Worm (Caenorhabditis elegans) whole organism, early embryonic: ENCODE results near the gene srg-32.

Experiments
- B0310.2 ChIP-seq: sonication (generic microtip); optimal IDR thresholded peaks from 2 replicates; lab custom pipeline; 2016; ENCODE audit warnings: mild to moderate bottlenecking, missing genetic modification characterization, missing compliant biosample characterization
- F13C5.2 ChIP-seq: sonication (generic microtip); optimal IDR thresholded peaks from 2 replicates; lab custom pipeline; 2017; ENCODE audit warnings: mild to moderate bottlenecking, missing genetic modification characterization, inconsistent platforms, missing compliant biosample characterization
- aly-1 ChIP-seq: sonication (generic microtip); optimal IDR thresholded peaks from 2 replicates; lab custom pipeline; 2016; ENCODE audit warnings: missing genetic modification characterization, missing compliant biosample characterization
- ama-1 ChIP-seq: fragments of 150-350 bp; optimal IDR thresholded peaks from 2 replicates; lab custom pipeline; 2014
- ceh-13 ChIP-seq: fragments of 200-800 bp; sonication (Bioruptor generic); optimal IDR thresholded peaks from 2 replicates; lab custom pipeline; 2018; ENCODE audit warnings: mild to moderate bottlenecking, missing genetic modification characterization, missing compliant biosample characterization
- ceh-36 ChIP-seq: sonication (generic microtip); optimal IDR thresholded peaks from 2 replicates; lab custom pipeline; 2016; ENCODE audit warnings: missing genetic modification characterization, inconsistent platforms, missing compliant biosample characterization
- ets-7 ChIP-seq: sonication (generic microtip); optimal IDR thresholded peaks from 2 replicates; lab custom pipeline; 2016; ENCODE audit warnings: missing genotype, missing genetic modification characterization, missing compliant biosample characterization
- flt-1 ChIP-seq: fragments of 200-800 bp; sonication (Bioruptor generic); IDR thresholded peaks from 2 replicates; pipeline ENCODE4 v1.3.6; 2022; ENCODE audit warnings: missing genetic modification characterization, missing compliant biosample characterization
- hmbx-1 ChIP-seq: sonication (generic microtip); optimal IDR thresholded peaks from 2 replicates; lab custom pipeline; 2016; ENCODE audit warnings: mild to moderate bottlenecking, missing genetic modification characterization, missing compliant biosample characterization
- hmg-4 ChIP-seq: fragments of 200-800 bp; sonication (Bioruptor generic); optimal IDR thresholded peaks from 2 replicates; lab custom pipeline; 2018; ENCODE audit warnings: mild to moderate bottlenecking, missing genetic modification characterization, missing compliant biosample characterization
- hnd-1 ChIP-seq: sonication (generic microtip); optimal IDR thresholded peaks from 2 replicates; lab custom pipeline; 2016; ENCODE audit warnings: missing genetic modification characterization, missing compliant biosample characterization
- pes-1 ChIP-seq: fragments of 200-800 bp; sonication (Bioruptor generic); IDR thresholded peaks from 2 replicates; pipeline ENCODE4 v1.3.6; 2022; ENCODE audit warnings: missing genetic modification reagents, missing genetic modification characterization, missing compliant biosample characterization
- scrt-1 ChIP-seq: fragments of 200-800 bp; sonication (Bioruptor generic); IDR thresholded peaks from 2 replicates; pipeline ENCODE4 v1.3.6; 2022; ENCODE audit warnings: missing genetic modification characterization, missing compliant biosample characterization
- sea-1 ChIP-seq: fragments of 200-800 bp; sonication (Bioruptor generic); conservative IDR thresholded peaks from 2 replicates; pipeline ENCODE4 v1.3.6; 2022; ENCODE audit warnings: missing genetic modification characterization, missing compliant biosample characterization
- tbx-11 ChIP-seq: fragments of 200-800 bp; sonication (Bioruptor generic); IDR thresholded peaks from 2 replicates; pipeline ENCODE4 v1.3.6; 2022; ENCODE audit warnings: missing genetic modification characterization, missing compliant biosample characterization
- tbx-37 ChIP-seq: fragments of 200-800 bp; sonication (Bioruptor generic); conservative IDR thresholded peaks from 2 replicates; pipeline ENCODE4 v1.3.6; 2022; ENCODE audit warnings: missing genetic modification reagents, missing genetic modification characterization, missing compliant biosample characterization
- tra-4 ChIP-seq: sonication (generic microtip); optimal IDR thresholded peaks from 2 replicates; lab custom pipeline; 2017; ENCODE audit warnings: missing genetic modification characterization, missing compliant biosample characterization

The srg-32 gene

DNA sequence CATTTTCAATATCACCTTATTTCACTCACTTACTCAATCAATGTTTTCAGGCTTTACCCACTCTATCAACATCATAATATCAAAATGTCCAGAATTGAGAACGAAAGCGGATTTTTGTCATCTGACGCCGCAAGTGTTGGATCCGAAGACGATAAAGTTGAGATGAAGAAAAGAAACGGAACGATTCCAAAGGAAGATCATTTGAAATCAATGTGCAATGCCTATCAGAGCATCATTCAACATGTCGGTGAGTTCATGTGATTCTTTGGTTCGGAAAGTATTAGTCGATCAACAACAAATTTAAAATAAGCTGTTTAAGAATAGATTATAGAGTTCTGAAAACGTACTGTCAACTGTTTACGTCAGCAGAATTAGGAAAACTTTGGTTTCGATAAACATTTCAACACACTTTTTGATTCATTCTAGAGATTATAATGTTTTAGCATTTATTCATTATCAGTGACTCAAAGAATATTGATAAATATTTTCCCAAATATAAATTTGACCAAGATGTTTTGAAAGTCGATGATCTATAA is 23.7 kb downstream of the srg-32 start, which contains the start of gene cat-4:
Gene cat-4, plus strand, starts transcription at position 51 of the 536 bp plus-strand sequence.
- TF ChIP-seq B0310.2 (tag; lab: Kevin White, UChicago): no peak
- no peak for TF ChIP-seq ceh-36 (tag; lab: Kevin White, UChicago)
- no peak for TF ChIP-seq ets-7 (tag; lab: Kevin White, UChicago)
- no peak for TF ChIP-seq flt-1 (GFP tag; lab: Robert Waterston, UW)
- TF ChIP-seq pes-1: no peak
- no peak for TF ChIP-seq tbx-37 (GFP tag; lab: Robert Waterston, UW)
- no peak for TF ChIP-seq ama-1 (lab: Kevin White, UChicago)
- no peak for TF ChIP-seq hmbx-1 (tag; lab: Kevin White, UChicago)

DNA sequence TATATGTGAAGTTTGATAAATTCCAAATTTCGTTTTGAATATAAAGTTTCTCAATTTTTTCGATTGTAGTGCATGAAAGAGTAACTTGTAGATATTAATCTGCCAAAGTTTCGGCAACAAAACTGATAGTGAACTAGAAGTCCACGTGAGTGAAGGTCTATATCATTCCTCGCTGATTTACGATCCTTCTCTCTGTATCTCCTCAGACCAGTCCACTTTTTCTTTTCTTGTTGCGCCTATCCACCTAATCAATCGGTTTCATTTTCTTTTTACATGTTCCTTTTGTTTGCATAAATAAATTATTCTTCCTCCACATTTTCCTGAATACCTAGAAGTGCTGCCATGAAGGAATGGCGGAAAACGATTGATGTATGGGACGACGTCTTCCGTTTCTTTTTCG is 24.5 kb downstream of the srg-32 start:
- no peak for TF ChIP-seq ama-1 (lab: Kevin White, UChicago)
- no peak for TF ChIP-seq sea-1
- no peak for TF ChIP-seq ceh-13 (GFP tag; lab: Kevin White, UChicago)
- TF ChIP-seq B0310.2 (tag; lab: Kevin White, UChicago): no peak

DNA sequence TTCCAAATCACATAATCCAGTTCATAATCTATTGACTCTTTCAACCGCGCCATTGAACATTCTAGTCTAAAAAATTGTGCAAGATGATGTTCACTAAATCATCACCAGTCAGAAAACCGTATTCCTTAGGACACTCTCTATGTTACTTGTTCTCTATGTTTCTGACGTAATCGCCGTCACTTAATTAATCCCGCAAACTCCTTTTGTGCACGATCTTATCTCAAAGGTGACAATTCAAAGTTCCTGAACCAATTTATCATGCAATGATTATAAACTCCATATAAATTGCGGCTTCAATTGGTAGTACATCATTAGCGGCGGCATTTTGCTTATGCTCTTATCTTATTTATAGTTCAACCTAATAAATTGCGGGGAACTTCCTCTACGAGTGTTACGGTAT is 25.8 kb downstream of the srg-32 start:
- TF ChIP-seq hmbx-1 (tag; lab: Kevin White, UChicago): no peak
- no peak for TF ChIP-seq tra-4 (tag; lab: Kevin White, UChicago)
- TF ChIP-seq pes-1: no peak
- TF ChIP-seq hnd-1 (tag; lab: Kevin White, UChicago): no peak
- no peak for TF ChIP-seq hmg-4 (GFP tag; lab: Kevin White, UChicago)
- TF ChIP-seq sea-1: no peak
- no peak for TF ChIP-seq aly-1 (tag; lab: Kevin White, UChicago)
- TF ChIP-seq tbx-37 (GFP tag; lab: Robert Waterston, UW): no peak
- TF ChIP-seq ama-1 (lab: Kevin White, UChicago): no peak
- TF ChIP-seq scrt-1 (GFP tag; lab: Robert Waterston, UW): no peak
- no peak for TF ChIP-seq B0310.2 (tag; lab: Kevin White, UChicago)
- no peak for TF ChIP-seq F13C5.2
- TF ChIP-seq tbx-11 (GFP tag; lab: Robert Waterston, UW): no peak
- TF ChIP-seq ceh-36 (tag; lab: Kevin White, UChicago): no peak
- TF ChIP-seq ceh-13 (GFP tag; lab: Kevin White, UChicago): no peak
- no peak for TF ChIP-seq ets-7 (tag; lab: Kevin White, UChicago)
- TF ChIP-seq flt-1 (GFP tag; lab: Robert Waterston, UW): no peak

DNA sequence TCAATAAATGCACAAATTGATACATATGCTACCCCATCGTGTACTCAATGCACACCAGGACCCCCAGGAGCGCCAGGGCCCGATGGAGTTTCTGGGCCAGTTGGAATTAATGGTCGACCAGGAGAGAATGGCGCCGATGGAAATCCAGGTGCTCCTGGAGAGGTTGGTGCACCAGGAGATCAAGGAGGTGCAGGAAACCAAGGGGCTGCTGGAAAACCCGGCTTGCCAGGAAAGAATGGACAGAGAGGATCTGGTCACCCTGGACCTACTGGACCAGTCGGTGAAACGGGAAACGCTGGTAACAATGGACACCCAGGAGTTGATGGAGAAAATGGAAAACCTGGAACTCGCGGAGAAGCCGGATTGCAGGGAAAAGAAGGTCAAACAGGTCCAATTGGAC is 27.0 kb downstream of the srg-32 start:
- TF ChIP-seq aly-1 (tag; lab: Kevin White, UChicago) (no peak), hnd-1 (tag; lab: Kevin White, UChicago) (no peak), hmbx-1 (tag; lab: Kevin White, UChicago) (no peak), ets-7 (tag; lab: Kevin White, UChicago) (no peak), pes-1 (no peak), flt-1 (GFP tag; lab: Robert Waterston, UW) (no peak), tbx-37 (GFP tag; lab: Robert Waterston, UW) (no peak), ama-1 (lab: Kevin White, UChicago) (no peak), scrt-1 (GFP tag; lab: Robert Waterston, UW) (no peak), sea-1 (no peak), B0310.2 (tag; lab: Kevin White, UChicago) (no peak), F13C5.2 (no peak), tbx-11 (GFP tag; lab: Robert Waterston, UW) (no peak), ceh-36 (tag; lab: Kevin White, UChicago) (no peak), ceh-13 (GFP tag; lab: Kevin White, UChicago) (no peak), tra-4 (tag; lab: Kevin White, UChicago) (no peak), hmg-4 (GFP tag; lab: Kevin White, UChicago) (no peak)

DNA sequence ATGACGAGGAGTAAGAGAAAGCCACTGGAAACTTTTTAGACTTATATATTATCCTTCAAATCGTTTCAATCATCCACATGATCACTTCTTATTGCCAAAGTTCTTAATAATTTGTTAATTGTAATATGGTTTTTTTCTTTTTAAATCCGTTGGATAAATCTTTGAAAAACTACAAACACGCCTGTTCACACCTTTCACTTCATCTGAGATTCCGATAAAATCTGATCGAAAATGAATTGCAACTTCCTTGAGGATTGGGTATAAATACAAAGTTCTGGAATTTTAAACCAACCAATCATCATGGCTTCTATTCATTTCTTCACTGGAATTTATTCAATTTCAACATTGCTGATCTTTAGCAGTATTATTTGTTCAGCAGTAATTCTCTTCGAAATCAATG is 28.0 kb downstream of the srg-32 start, which contains the start of gene col-152:
Gene col-152, plus strand, starts transcription at position 301 of the 400 bp plus-strand sequence.
- TF ChIP-seq flt-1 (GFP tag; lab: Robert Waterston, UW) (no peak), hmbx-1 (tag; lab: Kevin White, UChicago) (no peak), B0310.2 (tag; lab: Kevin White, UChicago) (no peak), tbx-37 (GFP tag; lab: Robert Waterston, UW) (no peak), ama-1 (lab: Kevin White, UChicago) (no peak), scrt-1 (GFP tag; lab: Robert Waterston, UW) (no peak), ceh-13 (GFP tag; lab: Kevin White, UChicago) (no peak), F13C5.2 (no peak), tbx-11 (GFP tag; lab: Robert Waterston, UW) (no peak), pes-1 (no peak), tra-4 (tag; lab: Kevin White, UChicago) (no peak), ets-7 (tag; lab: Kevin White, UChicago) (no peak), hnd-1 (tag; lab: Kevin White, UChicago) (no peak), aly-1 (tag; lab: Kevin White, UChicago) (no peak), ceh-36 (tag; lab: Kevin White, UChicago) (no peak), hmg-4 (GFP tag; lab: Kevin White, UChicago) (no peak)

DNA sequence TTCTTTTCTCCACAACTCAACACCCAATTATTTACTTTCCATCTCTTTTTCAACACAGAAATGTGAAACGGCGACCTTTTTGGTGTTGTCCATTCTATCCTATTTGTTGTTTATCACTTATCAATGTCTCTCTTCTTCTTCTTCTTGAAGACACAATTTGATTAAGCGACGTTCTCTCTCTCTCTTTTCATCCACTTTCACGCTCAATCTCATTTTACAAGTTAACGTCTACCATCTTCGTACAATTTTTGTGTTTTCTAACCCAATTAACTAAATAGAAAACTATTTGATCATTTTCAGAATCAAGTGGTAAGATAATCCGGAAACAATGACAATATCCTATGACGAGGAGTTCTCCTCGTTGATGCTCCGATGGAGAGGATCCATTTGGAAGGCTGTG is 30.9 kb downstream of the srg-32 start, which contains the start of gene best-14:
Gene best-14, plus strand, starts transcription at position 301 of the 400 bp plus-strand sequence.
- TF ChIP-seq pes-1: no peak
- no peak for TF ChIP-seq scrt-1 (GFP tag; lab: Robert Waterston, UW)
- TF ChIP-seq B0310.2 (tag; lab: Kevin White, UChicago): no peak
- no peak for TF ChIP-seq ceh-13 (GFP tag; lab: Kevin White, UChicago)
- TF ChIP-seq hnd-1 (tag; lab: Kevin White, UChicago): no peak
- TF ChIP-seq hmg-4 (GFP tag; lab: Kevin White, UChicago): no peak
- no peak for TF ChIP-seq hmbx-1 (tag; lab: Kevin White, UChicago)
- TF ChIP-seq tbx-11 (GFP tag; lab: Robert Waterston, UW): no peak
- TF ChIP-seq sea-1: no peak
- no peak for TF ChIP-seq tbx-37 (GFP tag; lab: Robert Waterston, UW)
- TF ChIP-seq tra-4 (tag; lab: Kevin White, UChicago): no peak

DNA sequence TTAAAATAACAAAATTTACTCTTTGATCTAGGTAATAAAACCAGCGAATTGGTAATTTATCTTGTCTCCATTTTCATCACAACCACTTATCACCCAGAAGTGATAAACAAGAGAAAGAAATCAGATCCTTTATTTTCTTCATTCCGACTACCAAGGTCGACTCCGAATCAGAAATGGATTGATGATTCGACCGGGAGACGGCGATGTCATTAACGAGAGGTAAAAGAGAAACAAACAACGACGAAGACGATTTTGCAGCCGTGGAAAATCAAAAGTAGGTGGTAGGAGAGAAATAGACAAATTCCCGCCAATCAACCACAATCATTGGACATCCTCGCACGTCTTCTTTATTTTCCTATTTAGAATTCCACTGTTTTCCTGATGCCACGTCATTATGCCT is 31.5 kb downstream of the srg-32 start:
- TF ChIP-seq F13C5.2 (no peak), hnd-1 (tag; lab: Kevin White, UChicago) (no peak), pes-1 (no peak), flt-1 (GFP tag; lab: Robert Waterston, UW) (no peak), B0310.2 (tag; lab: Kevin White, UChicago) (no peak), tbx-11 (GFP tag; lab: Robert Waterston, UW) (no peak), aly-1 (tag; lab: Kevin White, UChicago) (no peak), tbx-37 (GFP tag; lab: Robert Waterston, UW) (no peak), sea-1 (no peak), hmg-4 (GFP tag; lab: Kevin White, UChicago) (no peak), scrt-1 (GFP tag; lab: Robert Waterston, UW) (no peak), tra-4 (tag; lab: Kevin White, UChicago) (no peak), ama-1 (lab: Kevin White, UChicago) (no peak), hmbx-1 (tag; lab: Kevin White, UChicago) (no peak), ets-7 (tag; lab: Kevin White, UChicago) (no peak), ceh-36 (tag; lab: Kevin White, UChicago) (no peak), ceh-13 (GFP tag; lab: Kevin White, UChicago) (no peak)
